Worm (Caenorhabditis elegans) whole organism, midembryonic: Measurements from ENCODE around the gene fnta-1.
A peak's percentile ranks its signal among the peaks of the same experiment; 100 is the strongest.

Experiments
- T22C8.4 ChIP-seq: fragments of 200-800 bp; sonication (Bioruptor generic); IDR thresholded peaks from 2 replicates; pipeline ENCODE4 v1.3.6; 2022; ENCODE audit warnings: missing genetic modification characterization, missing compliant biosample characterization
- cog-1 ChIP-seq: sonication (generic microtip); optimal IDR thresholded peaks from 2 replicates; lab custom pipeline; 2016; ENCODE audit warnings: missing genetic modification characterization, missing compliant biosample characterization
- flt-1 ChIP-seq: fragments of 200-800 bp; sonication (Bioruptor generic); IDR thresholded peaks from 2 replicates; pipeline ENCODE4 v1.3.6; 2022; ENCODE audit warnings: missing genetic modification characterization, missing compliant biosample characterization
- klf-2 ChIP-seq: fragments of 200-800 bp; sonication (Bioruptor generic); conservative IDR thresholded peaks from 2 replicates; pipeline ENCODE4 v1.3.6; 2022; ENCODE audit warnings: missing genetic modification reagents, missing genetic modification characterization, missing compliant biosample characterization
- tab-1 ChIP-seq: fragments of 200-800 bp; sonication (Bioruptor generic); IDR thresholded peaks from 2 replicates; pipeline ENCODE4 v1.3.6; 2022; ENCODE audit warnings: missing genetic modification characterization, missing compliant biosample characterization
- ztf-23 ChIP-seq: fragments of 200-800 bp; sonication (Bioruptor generic); IDR thresholded peaks from 2 replicates; pipeline ENCODE4 v1.3.6; 2022; ENCODE audit warnings: missing genetic modification reagents, missing genetic modification characterization, missing compliant biosample characterization
- ztf-29 ChIP-seq: fragments of 200-800 bp; sonication (Bioruptor generic); IDR thresholded peaks from 2 replicates; pipeline ENCODE4 v1.3.6; 2022; ENCODE audit warnings: missing genetic modification reagents, missing genetic modification characterization, missing compliant biosample characterization

DNA sequence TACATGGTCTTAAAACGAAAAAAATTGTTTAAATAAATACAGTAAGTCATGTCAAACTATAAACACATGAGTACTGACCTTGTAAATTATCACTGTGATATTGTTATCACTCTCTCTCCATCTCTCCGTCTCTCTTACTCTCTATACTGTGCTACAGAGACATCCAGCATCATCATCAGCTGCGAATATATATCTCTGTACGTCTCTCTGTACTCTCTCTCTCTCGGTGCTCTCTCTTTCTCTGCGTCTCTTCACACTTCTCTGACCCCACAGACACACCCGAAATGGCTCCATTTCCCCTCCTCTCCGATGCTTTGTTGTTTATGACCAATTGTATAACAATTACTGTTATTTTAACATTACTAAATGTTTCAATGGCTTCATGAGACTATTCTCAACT lies 29.5 kb downstream of the fnta-1 start:
- TF ChIP-seq klf-2 (GFP tag; lab: Robert Waterston, UW) (no peak), tab-1 (GFP tag; lab: Robert Waterston, UW) (no peak), ztf-29 (GFP tag; lab: Robert Waterston, UW) (no peak), ztf-23 (GFP tag; lab: Robert Waterston, UW) (no peak), T22C8.4 (GFP tag; lab: Robert Waterston, UW) (no peak), cog-1 (tag; lab: Kevin White, UChicago) (peak; percentile 27), flt-1 (GFP tag; lab: Robert Waterston, UW) (no peak)
